Fruit fly (Drosophila melanogaster) whole organism, pupa: Measurements from ENCODE around the gene CG9632.
"Not testable (repeated sequence)": the region's sequence is repeated elsewhere in the genome, so short reads cannot be mapped to it uniquely, and the experiment has no call there.

ENCODE experiments used
- CG10348 ChIP-seq: fragments of 200-800 bp; sonication (Bioruptor generic); IDR thresholded peaks from 2 replicates; pipeline ENCODE4 v1.3.6; 2022; ENCODE audit warnings: missing biosample characterization, missing genetic modification characterization
- CG12605 ChIP-seq: fragments of 200-800 bp; sonication (Bioruptor generic); IDR thresholded peaks from 2 replicates; pipeline ENCODE4 v1.3.6; 2022; ENCODE audit warnings: missing biosample characterization, missing genetic modification characterization
- CG13204 ChIP-seq: fragments of 200-800 bp; sonication (Bioruptor generic); optimal IDR thresholded peaks from 2 replicates; lab custom pipeline; 2018; ENCODE audit warnings: missing biosample characterization, mild to moderate bottlenecking, missing genetic modification characterization, moderate library complexity
- CG32121 ChIP-seq: fragments of 200-800 bp; sonication (Bioruptor generic); IDR thresholded peaks from 2 replicates; pipeline ENCODE4 v1.3.6; 2022; ENCODE audit warnings: missing biosample characterization, missing genetic modification characterization
- CG4496 ChIP-seq: fragments of 200-800 bp; sonication (Bioruptor generic); IDR thresholded peaks from 3 replicates; pipeline ENCODE4 v1.3.6; 2022; ENCODE audit warnings: missing biosample characterization, missing genetic modification characterization
- CG8159 ChIP-seq: fragments of 200-800 bp; sonication (Bioruptor generic); optimal IDR thresholded peaks from 3 replicates; lab custom pipeline; 2018; ENCODE audit warnings: missing biosample characterization, mild to moderate bottlenecking, missing genetic modification characterization, moderate library complexity
- CG8301 ChIP-seq: fragments of 200-800 bp; sonication (Bioruptor generic); optimal IDR thresholded peaks from 2 replicates; lab custom pipeline; 2018; ENCODE audit warnings: missing biosample characterization, mild to moderate bottlenecking, missing genetic modification characterization
- CG9948 ChIP-seq: fragments of 200-800 bp; sonication (Bioruptor generic); optimal IDR thresholded peaks from 2 replicates; lab custom pipeline; 2018; ENCODE audit warnings: missing biosample characterization, mild to moderate bottlenecking, missing genetic modification characterization, moderate library complexity
- D1 ChIP-seq: fragments of 200-800 bp; sonication (Bioruptor generic); optimal IDR thresholded peaks from 2 replicates; lab custom pipeline; 2018; ENCODE audit warnings: missing biosample characterization, mild to moderate bottlenecking, missing genetic modification characterization, moderate library complexity
- EcR ChIP-seq: fragments of 200-800 bp; sonication (Bioruptor generic); optimal IDR thresholded peaks from 3 replicates; lab custom pipeline; 2019; ENCODE audit warnings: missing biosample characterization, missing genetic modification characterization, mild to moderate bottlenecking, moderate library complexity, missing genetic modification reagents
- Pif1A ChIP-seq: fragments of 200-800 bp; sonication (Bioruptor generic); optimal IDR thresholded peaks from 3 replicates; lab custom pipeline; 2016; ENCODE audit warnings: missing biosample characterization, missing genetic modification characterization
- gl ChIP-seq: fragments of 200-800 bp; sonication (Bioruptor generic); optimal IDR thresholded peaks from 2 replicates; lab custom pipeline; 2018; ENCODE audit warnings: missing biosample characterization, mild to moderate bottlenecking, missing genetic modification characterization
- rn ChIP-seq: fragments of 200-800 bp; sonication (Bioruptor generic); IDR thresholded peaks from 2 replicates; pipeline ENCODE4 v1.3.6; 2022; ENCODE audit warnings: missing biosample characterization, missing genetic modification characterization

DNA sequence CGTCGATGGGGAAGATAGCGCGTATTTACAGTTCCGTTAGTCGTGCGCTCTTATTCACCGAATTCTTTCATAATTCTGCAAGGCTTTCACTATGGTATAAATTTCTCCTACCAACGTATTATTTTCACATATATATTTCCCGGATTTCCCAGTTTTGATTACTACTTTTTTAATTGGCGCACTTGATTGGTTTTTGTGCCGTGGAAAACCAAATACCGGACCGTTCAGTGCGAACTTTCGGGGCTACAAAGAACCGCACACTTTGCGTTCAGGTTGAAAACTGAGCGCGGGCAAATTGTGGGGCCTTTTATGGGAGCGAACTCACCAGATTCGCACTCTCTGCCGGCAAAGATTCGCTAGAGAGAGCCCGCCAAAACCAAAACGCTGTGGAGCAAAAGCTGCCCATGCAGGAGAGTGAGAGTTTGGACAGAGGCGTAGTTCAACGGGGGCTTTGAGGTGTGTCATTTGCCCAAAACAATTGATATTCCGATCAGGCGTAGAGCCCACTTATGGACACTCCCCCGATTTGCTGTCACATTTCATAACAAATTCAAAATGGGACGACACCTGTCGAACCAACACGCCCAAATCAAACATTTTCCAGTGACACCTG lies 41.2 kb downstream of the CG9632 start:
- TF ChIP-seq CG9948 (tag; lab: Kevin White, UChicago); Pif1A (GFP tag; lab: Kevin White, UChicago); CG13204 (GFP tag; lab: Kevin White, UChicago); CG8159 (tag; lab: Kevin White, UChicago); EcR; CG8301; D1 (tag; lab: Kevin White, UChicago); gl: not testable (repeated sequence)
- TF ChIP-seq CG4496 (GFP tag; lab: Robert Waterston, UW) = peak; percentile 91
- 0 out of 2 replicates have a peak, but pooled peaks have one; percentile 36 for TF ChIP-seq rn (GFP tag; lab: Robert Waterston, UW)
- peak; percentile 62; the same call in 1 of the 2 replicates for TF ChIP-seq CG10348 (GFP tag; lab: Robert Waterston, UW)
- TF ChIP-seq CG32121 (GFP tag; lab: Robert Waterston, UW) = peak; percentile 86
- peak; percentile 89 for TF ChIP-seq CG12605 (GFP tag; lab: Robert Waterston, UW)
